Fruit fly (Drosophila melanogaster): ENCODE measurements around the gene eIF2beta.

The eIF2beta gene

dm6 chr3L:12482917-12483316 is 43.6 kb downstream of the eIF2beta start (continued):
- TF ChIP-seq pan (optimal IDR thresholded peaks at IDR 0.05): no peak
- TF ChIP-seq pan (GFP tag; optimal IDR thresholded peaks at IDR 0.05 in 1 of 2, IDR thresholded peaks at IDR 0.05 in 1 of 2): peak in 1 of 2 experiments; percentile 56
- TF ChIP-seq H2.0 (GFP tag; IDR thresholded peaks at IDR 0.05): peak; percentile 38; the same call in 1 of the 2 replicates
- peak; percentile 37 for TF ChIP-seq oc (tag; optimal IDR thresholded peaks at IDR 0.05)
- no peak for TF ChIP-seq Awh (GFP tag; IDR thresholded peaks at IDR 0.05)
- TF ChIP-seq abd-A (tag; optimal IDR thresholded peaks at IDR 0.05): no peak
- TF ChIP-seq Lim3 (GFP tag; IDR thresholded peaks at IDR 0.05): 0 out of 2 replicates have a peak, but pooled peaks have one; percentile 14
- peak; percentile 34; the same call in 1 of the 2 replicates for TF ChIP-seq CG4730 (GFP tag; IDR thresholded peaks at IDR 0.05)
- TF ChIP-seq Drgx (GFP tag; IDR thresholded peaks at IDR 0.05): peak; percentile 89
- peak in 1 of 2 experiments; percentile 1 for TF ChIP-seq Dfd (GFP tag; optimal IDR thresholded peaks at IDR 0.05)
- no peak for TF ChIP-seq CG6791 (GFP tag; IDR thresholded peaks at IDR 0.05; ENCODE audit: partially characterized antibody)
- TF ChIP-seq CG12219 (GFP tag; optimal IDR thresholded peaks at IDR 0.05): peak; percentile 52
- peak; percentile 48 for TF ChIP-seq gcm2 (GFP tag; optimal IDR thresholded peaks at IDR 0.05)
- peak; percentile 32 for TF ChIP-seq Lhr (GFP tag; optimal IDR thresholded peaks at IDR 0.05)
- TF ChIP-seq zen2 (GFP tag; IDR thresholded peaks at IDR 0.05; ENCODE audit: partially characterized antibody): no peak
- peak; percentile 76 for TF ChIP-seq Hr3 (GFP tag; optimal IDR thresholded peaks at IDR 0.05)
- no peak for TF ChIP-seq gfzf (GFP tag; optimal IDR thresholded peaks at IDR 0.05)
- peak; percentile 60 for TF ChIP-seq CG14441 (GFP tag; IDR thresholded peaks at IDR 0.05)
- TF ChIP-seq ase (GFP tag; IDR thresholded peaks at IDR 0.05): peak; percentile 72; the same call in 2 of the 3 replicates
- TF ChIP-seq CG1792 (GFP tag; optimal IDR thresholded peaks at IDR 0.05): peak; percentile 44
- TF ChIP-seq Sox102F (GFP tag; optimal IDR thresholded peaks at IDR 0.05): peak; percentile 88
- TF ChIP-seq slbo (GFP tag; IDR thresholded peaks at IDR 0.05): peak; percentile 68
- TF ChIP-seq Eip74EF (GFP tag; optimal IDR thresholded peaks at IDR 0.05): peak in 1 of 2 experiments; percentile 63
- TF ChIP-seq bab2 (GFP tag; optimal IDR thresholded peaks at IDR 0.05): peak; percentile 65
- TF ChIP-seq sqz (GFP tag; optimal IDR thresholded peaks at IDR 0.05): peak; percentile 79
- TF ChIP-seq CG14860 (GFP tag; IDR thresholded peaks at IDR 0.05; ENCODE audit: partially characterized antibody): no peak
- no peak for TF ChIP-seq chinmo (GFP tag; IDR thresholded peaks at IDR 0.05; ENCODE audit: partially characterized antibody)
- peak; percentile 12 to 91 for TF ChIP-seq Hr51 (GFP tag; optimal IDR thresholded peaks at IDR 0.05)
- peak; percentile 49 for TF ChIP-seq CG15601 (tag; optimal IDR thresholded peaks at IDR 0.05)
- peak; percentile 70 for TF ChIP-seq lilli (GFP tag; optimal IDR thresholded peaks at IDR 0.05)
- no peak for TF ChIP-seq chm (GFP tag; IDR thresholded peaks at IDR 0.05)
- no peak for TF ChIP-seq ERR (GFP tag; optimal IDR thresholded peaks at IDR 0.05)
- TF ChIP-seq jumu (GFP tag; optimal IDR thresholded peaks at IDR 0.05): peak; percentile 22
- TF ChIP-seq Dek (tag; optimal IDR thresholded peaks at IDR 0.05): peak; percentile 63
- TF ChIP-seq C15 (GFP tag; IDR thresholded peaks at IDR 0.05): no peak
- peak; percentile 30 for TF ChIP-seq crc (GFP tag; optimal IDR thresholded peaks at IDR 0.05)
- peak; percentile 39 for TF ChIP-seq Deaf1 (tag; optimal IDR thresholded peaks at IDR 0.05)
- peak; percentile 33 for TF ChIP-seq CG17568 (GFP tag; optimal IDR thresholded peaks at IDR 0.05)
- TF ChIP-seq CG31388 (GFP tag; optimal IDR thresholded peaks at IDR 0.05): peak; percentile 27
- peak; percentile 72 for TF ChIP-seq vvl (GFP tag; IDR thresholded peaks at IDR 0.05)
- no peak for TF ChIP-seq amos (GFP tag; IDR thresholded peaks at IDR 0.05; ENCODE audit: partially characterized antibody)
- TF ChIP-seq Ets65A (GFP tag): peak; percentile 89
- no peak for TF ChIP-seq hkb (optimal IDR thresholded peaks at IDR 0.05)
- TF ChIP-seq hkb (GFP tag; IDR thresholded peaks at IDR 0.05): peak; percentile 72
- TF ChIP-seq TFAM (GFP tag; optimal IDR thresholded peaks at IDR 0.05): no peak
- peak; percentile 72; the same call in 2 of the 3 replicates for TF ChIP-seq so (GFP tag; IDR thresholded peaks at IDR 0.05)
- TF ChIP-seq YL-1 (GFP tag; optimal IDR thresholded peaks at IDR 0.05): peak; percentile 7
- TF ChIP-seq CG3847 (GFP tag; IDR thresholded peaks at IDR 0.05): peak; percentile 55
- TF ChIP-seq Xrp1 (GFP tag; IDR thresholded peaks at IDR 0.05): peak; percentile 80
- TF ChIP-seq ttk (GFP tag; IDR thresholded peaks at IDR 0.05): peak; percentile 59
- TF ChIP-seq CG17612 (GFP tag; IDR thresholded peaks at IDR 0.05): no peak; the same call in 1 of the 2 replicates
